Worm (Caenorhabditis elegans) whole organism, midembryonic: ENCODE results near the gene rpn-5.

ENCODE experiments used
- cog-1 ChIP-seq: sonication (generic microtip); optimal IDR thresholded peaks from 2 replicates; lab custom pipeline; 2016; ENCODE audit warnings: missing genetic modification characterization, missing compliant biosample characterization
- klf-2 ChIP-seq: fragments of 200-800 bp; sonication (Bioruptor generic); conservative IDR thresholded peaks from 2 replicates; pipeline ENCODE4 v1.3.6; 2022; ENCODE audit warnings: missing genetic modification reagents, missing genetic modification characterization, missing compliant biosample characterization
- med-1 ChIP-seq: sonication (generic microtip); optimal IDR thresholded peaks from 2 replicates; lab custom pipeline; 2017; ENCODE audit warnings: missing genetic modification characterization, mild to moderate bottlenecking, missing compliant biosample characterization, antibody characterized with exemption, missing genetic modification reagents; ENCODE audit not compliant: insufficient read depth
- ztf-23 ChIP-seq: fragments of 200-800 bp; sonication (Bioruptor generic); IDR thresholded peaks from 2 replicates; pipeline ENCODE4 v1.3.6; 2022; ENCODE audit warnings: missing genetic modification reagents, missing genetic modification characterization, missing compliant biosample characterization

DNA sequence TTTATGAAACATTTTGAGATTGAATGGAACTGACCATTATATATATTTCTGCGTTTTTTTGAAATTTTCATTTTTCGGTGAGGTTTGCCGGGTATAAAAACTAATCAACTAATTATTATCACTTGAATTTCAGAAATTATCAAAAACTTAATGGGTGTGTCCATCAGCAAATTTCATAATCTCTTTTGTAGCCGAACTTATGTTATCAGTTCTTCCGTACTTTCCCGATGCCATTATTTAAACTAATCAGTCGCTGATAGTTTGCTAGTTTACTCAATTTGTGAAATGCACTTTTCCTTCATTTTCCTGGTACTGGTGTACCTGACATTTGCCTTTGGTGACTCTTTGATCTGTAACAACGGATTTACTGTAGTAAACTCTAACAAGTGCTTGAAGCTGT lies 24.0 kb downstream of the rpn-5 start:
- TF ChIP-seq klf-2 (no peak), ztf-23 (GFP tag; lab: Robert Waterston, UW) (no peak), cog-1 (no peak), med-1 (no peak)
